Fruit fly (Drosophila melanogaster) whole organism, embryonic: ENCODE results near the gene MESR3.

Experiments used
- Abd-B ChIP-seq: fragments of 200-800 bp; sonication (Bioruptor generic); optimal IDR thresholded peaks from 2 replicates; lab custom pipeline; 2018; ENCODE audit warnings: missing biosample characterization, mild to moderate bottlenecking, missing genetic modification characterization, moderate library complexity
- BEAF-32 ChIP-seq: fragments of 200-800 bp; sonication (Bioruptor generic); optimal IDR thresholded peaks from 3 replicates; lab custom pipeline; 2017; ENCODE audit warnings: missing biosample characterization, missing genetic modification characterization, mild to moderate bottlenecking, moderate library complexity, missing genetic modification reagents
- Blimp-1 ChIP-seq: fragments of 200-800 bp; sonication (Bioruptor generic); optimal IDR thresholded peaks from 3 replicates; lab custom pipeline; 2018; ENCODE audit warnings: missing biosample characterization, missing genetic modification characterization, mild to moderate bottlenecking, moderate library complexity, missing genetic modification reagents
- CG10209 ChIP-seq: fragments of 200-800 bp; sonication (Bioruptor generic); optimal IDR thresholded peaks from 3 replicates; lab custom pipeline; 2017; ENCODE audit warnings: missing biosample characterization, mild to moderate bottlenecking, missing genetic modification characterization, missing genetic modification reagents
- CG10321 ChIP-seq: fragments of 200-800 bp; sonication (Bioruptor generic); IDR thresholded peaks from 2 replicates; pipeline ENCODE4 v1.3.6; 2022; ENCODE audit warnings: missing biosample characterization, missing genetic modification characterization
- CG10959 ChIP-seq: fragments of 200-800 bp; sonication (Bioruptor generic); IDR thresholded peaks from 2 replicates; pipeline ENCODE4 v1.3.6; 2022; ENCODE audit warnings: missing biosample characterization, missing genetic modification characterization
- CG11085 ChIP-seq: fragments of 200-800 bp; sonication (Bioruptor generic); IDR thresholded peaks from 2 replicates; pipeline ENCODE4 v1.3.6; 2022; ENCODE audit warnings: missing biosample characterization, missing genetic modification characterization
- CG12299 ChIP-seq: fragments of 200-800 bp; sonication (Bioruptor generic); optimal IDR thresholded peaks from 2 replicates; lab custom pipeline; 2018; ENCODE audit warnings: missing biosample characterization, mild to moderate bottlenecking, missing genetic modification characterization
- CG13287 ChIP-seq: fragments of 200-800 bp; sonication (Bioruptor generic); IDR thresholded peaks from 2 replicates; pipeline ENCODE4 v1.3.6; 2022; ENCODE audit warnings: missing biosample characterization, missing genetic modification characterization; ENCODE audit not compliant: partially characterized antibody
- CG1647 ChIP-seq: fragments of 200-800 bp; sonication (Bioruptor generic); optimal IDR thresholded peaks from 3 replicates; lab custom pipeline; 2016; ENCODE audit warnings: missing biosample characterization, missing genetic modification characterization
- CG17829 ChIP-seq: fragments of 200-800 bp; optimal IDR thresholded peaks from 2 replicates; lab custom pipeline; 2019; ENCODE audit warnings: missing biosample characterization, mild to moderate bottlenecking, missing genetic modification characterization, moderate library complexity
- CG2116 ChIP-seq: fragments of 200-800 bp; sonication (Bioruptor generic); optimal IDR thresholded peaks from 3 replicates; lab custom pipeline; 2018; ENCODE audit warnings: missing biosample characterization, mild to moderate bottlenecking, missing genetic modification characterization
- CG2712 ChIP-seq: fragments of 200-800 bp; optimal IDR thresholded peaks from 3 replicates; lab custom pipeline; 2019; ENCODE audit warnings: missing biosample characterization, mild to moderate bottlenecking, missing genetic modification characterization, moderate library complexity
- CG30020 ChIP-seq: fragments of 200-800 bp; optimal IDR thresholded peaks from 2 replicates; lab custom pipeline; 2019; ENCODE audit warnings: missing biosample characterization, mild to moderate bottlenecking, missing genetic modification characterization, moderate library complexity
- CG6689 ChIP-seq: fragments of 200-800 bp; sonication (Bioruptor generic); IDR thresholded peaks from 2 replicates; pipeline ENCODE4 v1.3.6; 2022; ENCODE audit warnings: missing biosample characterization, missing genetic modification characterization
- CG7745 ChIP-seq: fragments of 200-800 bp; sonication (Bioruptor generic); optimal IDR thresholded peaks from 2 replicates; lab custom pipeline; 2018; ENCODE audit warnings: missing biosample characterization, mild to moderate bottlenecking, missing genetic modification characterization, moderate library complexity
- CG7839 ChIP-seq: fragments of 200-800 bp; sonication (Bioruptor generic); optimal IDR thresholded peaks from 3 replicates; lab custom pipeline; 2018; ENCODE audit warnings: missing biosample characterization, mild to moderate bottlenecking, missing genetic modification characterization, moderate library complexity
- CG8388 ChIP-seq: fragments of 200-800 bp; sonication (Bioruptor generic); optimal IDR thresholded peaks from 2 replicates; lab custom pipeline; 2019; ENCODE audit warnings: missing biosample characterization, mild to moderate bottlenecking, missing genetic modification characterization, moderate library complexity
- CG9932 ChIP-seq: fragments of 200-800 bp; sonication (Bioruptor generic); IDR thresholded peaks from 2 replicates; pipeline ENCODE4 v1.3.6; 2022; ENCODE audit warnings: missing biosample characterization, missing genetic modification characterization
- Dref ChIP-seq: fragments of 200-800 bp; sonication (Bioruptor generic); IDR thresholded peaks from 2 replicates; pipeline ENCODE4 v1.3.6; 2022; ENCODE audit warnings: missing biosample characterization, missing genetic modification characterization
- Ets65A ChIP-seq: fragments of 200-800 bp; sonication (Bioruptor generic); peaks from one replicate; lab custom pipeline; 2016; ENCODE audit warnings: missing biosample characterization, missing genetic modification characterization
- Ets97D ChIP-seq: fragments of 200-800 bp; sonication (Bioruptor generic); optimal IDR thresholded peaks from 3 replicates; lab custom pipeline; 2016; ENCODE audit warnings: missing biosample characterization, missing genetic modification characterization
- Jarid2 ChIP-seq: fragments of 200-800 bp; sonication (Bioruptor generic); optimal IDR thresholded peaks from 3 replicates; lab custom pipeline; 2017; ENCODE audit warnings: mild to moderate bottlenecking, missing biosample characterization, missing genetic modification reagents, missing genetic modification characterization
- Lhr ChIP-seq: fragments of 200-800 bp; sonication (Bioruptor generic); optimal IDR thresholded peaks from 3 replicates; lab custom pipeline; 2017; ENCODE audit warnings: mild to moderate bottlenecking, missing biosample characterization, missing genetic modification reagents, missing genetic modification characterization
- Mrtf ChIP-seq: fragments of 200-800 bp; sonication (Bioruptor generic); IDR thresholded peaks from 3 replicates; pipeline ENCODE4 v1.3.6; 2022; ENCODE audit warnings: missing biosample characterization, missing genetic modification characterization
- Scr ChIP-seq: fragments of 200-800 bp; sonication (Bioruptor generic); IDR thresholded peaks from 2 replicates; pipeline ENCODE4 v1.3.6; 2022; ENCODE audit warnings: missing biosample characterization, missing genetic modification characterization; ENCODE audit not compliant: partially characterized antibody
- Sry-β ChIP-seq: fragments of 200-800 bp; sonication (Bioruptor generic); optimal IDR thresholded peaks from 2 replicates; lab custom pipeline; 2018; ENCODE audit warnings: missing biosample characterization, mild to moderate bottlenecking, missing genetic modification characterization, moderate library complexity
- Sry-δ ChIP-seq: fragments of 200-800 bp; sonication (Bioruptor generic); optimal IDR thresholded peaks from 2 replicates; lab custom pipeline; 2016; ENCODE audit warnings: missing biosample characterization, missing genetic modification characterization
- Xrp1 ChIP-seq: fragments of 200-800 bp; sonication (Bioruptor generic); IDR thresholded peaks from 2 replicates; pipeline ENCODE4 v1.3.6; 2022; ENCODE audit warnings: missing biosample characterization, missing genetic modification characterization
- ara ChIP-seq: fragments of 200-800 bp; sonication (Bioruptor generic); IDR thresholded peaks from 2 replicates; pipeline ENCODE4 v1.3.6; 2022; ENCODE audit warnings: missing biosample characterization, missing genetic modification characterization
- bab2 ChIP-seq: fragments of 200-800 bp; sonication (Bioruptor generic); optimal IDR thresholded peaks from 2 replicates; lab custom pipeline; 2016; ENCODE audit warnings: missing biosample characterization, missing genetic modification characterization
- chm ChIP-seq: fragments of 200-800 bp; sonication (Bioruptor generic); IDR thresholded peaks from 2 replicates; pipeline ENCODE4 v1.3.6; 2022; ENCODE audit warnings: missing biosample characterization, missing genetic modification characterization
- crp ChIP-seq, 2 experiments: fragments of 200-800 bp; sonication (Bioruptor generic); optimal IDR thresholded peaks; 2 replicates in 1 of 2; 3 replicates in 1 of 2; lab custom pipeline; 2017; ENCODE audit warnings: missing biosample characterization in 2 of 2, missing genetic modification characterization in 2 of 2, mild to moderate bottlenecking in 1 of 2, moderate library complexity in 1 of 2
- dm ChIP-seq: fragments of 200-800 bp; sonication (Bioruptor generic); optimal IDR thresholded peaks from 3 replicates; lab custom pipeline; 2016; ENCODE audit warnings: missing biosample characterization, missing genetic modification characterization
- en ChIP-seq: fragments of 200-800 bp; sonication (Bioruptor generic); optimal IDR thresholded peaks from 2 replicates; lab custom pipeline; 2016; ENCODE audit warnings: missing biosample characterization, missing genetic modification characterization
- exex ChIP-seq: fragments of 200-800 bp; sonication (Bioruptor generic); optimal IDR thresholded peaks from 4 replicates; lab custom pipeline; 2018; ENCODE audit warnings: missing biosample characterization, mild to moderate bottlenecking, missing genetic modification characterization, moderate library complexity
- fd96Cb ChIP-seq: fragments of 200-800 bp; sonication (Bioruptor generic); optimal IDR thresholded peaks from 2 replicates; lab custom pipeline; 2018; ENCODE audit warnings: missing biosample characterization, mild to moderate bottlenecking, missing genetic modification characterization, moderate library complexity
- gce ChIP-seq: fragments of 200-800 bp; sonication (Bioruptor generic); IDR thresholded peaks from 3 replicates; pipeline ENCODE4 v1.3.6; 2022; ENCODE audit warnings: missing biosample characterization, missing genetic modification characterization
- h ChIP-seq: fragments of >200 bp; optimal IDR thresholded peaks from 2 replicates; lab custom pipeline; 2017
- insv ChIP-seq, 2 experiments: fragments of 200-800 bp; sonication (Bioruptor generic); optimal IDR thresholded peaks; 3 replicates each; lab custom pipeline; 2016 to 2018; ENCODE audit warnings: missing biosample characterization in 2 of 2, missing genetic modification characterization in 2 of 2
- inv ChIP-seq: fragments of 200-800 bp; sonication (Bioruptor generic); IDR thresholded peaks from 2 replicates; pipeline ENCODE4 v1.3.6; 2022; ENCODE audit warnings: missing biosample characterization, missing genetic modification characterization; ENCODE audit not compliant: partially characterized antibody
- mam ChIP-seq: fragments of 200-800 bp; sonication (Bioruptor generic); optimal IDR thresholded peaks from 3 replicates; lab custom pipeline; 2016; ENCODE audit warnings: missing biosample characterization, missing genetic modification characterization
- mirr ChIP-seq: fragments of 200-800 bp; sonication (Bioruptor generic); optimal IDR thresholded peaks from 3 replicates; lab custom pipeline; 2018; ENCODE audit warnings: missing biosample characterization, mild to moderate bottlenecking, missing genetic modification characterization
- phol ChIP-seq: fragments of 200-800 bp; sonication (Bioruptor generic); optimal IDR thresholded peaks from 3 replicates; lab custom pipeline; 2018; ENCODE audit warnings: missing biosample characterization, mild to moderate bottlenecking, missing genetic modification characterization, moderate library complexity
- sna ChIP-seq: fragments of 200-800 bp; sonication (Bioruptor generic); IDR thresholded peaks from 2 replicates; pipeline ENCODE4 v1.3.6; 2022; ENCODE audit warnings: missing biosample characterization, missing genetic modification characterization; ENCODE audit not compliant: partially characterized antibody
- stwl ChIP-seq: fragments of 200-800 bp; sonication (Bioruptor generic); optimal IDR thresholded peaks from 3 replicates; lab custom pipeline; 2018; ENCODE audit warnings: missing biosample characterization, mild to moderate bottlenecking, missing genetic modification characterization, moderate library complexity
- trem ChIP-seq: fragments of 200-800 bp; optimal IDR thresholded peaks from 3 replicates; lab custom pipeline; 2019; ENCODE audit warnings: missing biosample characterization, mild to moderate bottlenecking, missing genetic modification characterization, moderate library complexity
- trh ChIP-seq: fragments of 200-800 bp; sonication (Bioruptor generic); optimal IDR thresholded peaks from 2 replicates; lab custom pipeline; 2016; ENCODE audit warnings: missing biosample characterization, missing genetic modification characterization
- yki ChIP-seq: fragments of >200 bp; optimal IDR thresholded peaks from 3 replicates; lab custom pipeline; 2018

The MESR3 gene

DNA sequence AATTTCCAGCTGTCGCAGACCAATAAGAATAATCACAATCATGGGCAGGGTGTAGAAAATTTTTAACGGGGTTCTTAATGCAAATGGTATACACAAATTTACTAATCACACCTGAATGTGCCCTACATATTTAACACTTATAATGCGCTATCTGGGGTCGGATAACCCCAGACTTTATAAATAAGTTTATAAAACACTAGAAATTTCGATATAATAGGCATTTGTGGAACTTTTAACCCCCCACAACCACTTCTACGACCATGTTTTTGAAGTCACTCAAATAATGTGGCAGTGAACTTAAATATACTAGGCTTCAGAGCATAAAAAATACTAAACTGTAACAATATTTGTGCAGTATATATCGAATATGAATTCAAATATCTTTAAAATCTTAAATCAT is 12.1 kb upstream of the MESR3 start, which contains the start of gene CG10413 (continued):
- peak; percentile 93 for TF ChIP-seq gce
- no peak for TF ChIP-seq yki (lab: Kevin White, UChicago)
- peak; percentile 96 for TF ChIP-seq Abd-B (GFP tag; lab: Kevin White, UChicago)
- peak; percentile 96 for TF ChIP-seq fd96Cb (tag; lab: Kevin White, UChicago)
- peak; percentile 98 for TF ChIP-seq Mrtf
- TF ChIP-seq CG10321 (GFP tag; lab: Robert Waterston, UW), result peak; percentile 71; the same call in 1 of the 2 replicates
- TF ChIP-seq en (GFP tag; lab: Kevin White, UChicago), result peak; percentile 97
- TF ChIP-seq Ets97D (GFP tag; lab: Kevin White, UChicago), result peak; percentile 94
- TF ChIP-seq CG11085 (GFP tag; lab: Robert Waterston, UW), result peak; percentile 96
- TF ChIP-seq CG9932 (GFP tag; lab: Robert Waterston, UW), result peak; percentile 99
- TF ChIP-seq CG2116, result peak; percentile 89
- TF ChIP-seq CG7745 (tag; lab: Kevin White, UChicago), result peak; percentile 75
- TF ChIP-seq CG7839 (tag; lab: Kevin White, UChicago), result peak; percentile 98
- TF ChIP-seq chm (GFP tag; lab: Robert Waterston, UW), result peak; percentile 93
- TF ChIP-seq CG10209, result peak; percentile 98

DNA sequence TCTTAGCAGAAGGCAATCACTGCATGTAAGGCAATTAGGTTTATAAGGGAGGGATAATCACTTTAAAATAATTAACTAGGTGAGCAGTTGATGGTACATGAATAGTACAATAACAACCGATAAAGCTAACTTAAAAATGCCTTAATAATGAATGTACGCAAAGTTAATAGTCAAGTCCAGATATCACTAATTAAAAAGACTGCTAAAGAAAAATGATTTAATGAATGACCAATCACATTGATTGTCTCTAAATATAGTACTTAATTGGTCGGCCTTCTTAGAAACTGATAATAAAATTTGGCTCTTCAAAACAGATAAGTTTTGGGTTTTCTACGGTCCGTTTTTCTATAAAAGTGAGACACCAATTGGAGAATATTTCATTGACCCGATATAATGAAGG is 11.5 kb upstream of the MESR3 start, which contains the start of gene CG31789:
Gene CG31789 (plus strand): TSS at position 380 of the 400 bp plus-strand sequence.
- peak; percentile 98 for TF ChIP-seq exex
- peak; percentile 92 for TF ChIP-seq mirr (GFP tag; lab: Kevin White, UChicago)
- TF ChIP-seq trem, result no peak

DNA sequence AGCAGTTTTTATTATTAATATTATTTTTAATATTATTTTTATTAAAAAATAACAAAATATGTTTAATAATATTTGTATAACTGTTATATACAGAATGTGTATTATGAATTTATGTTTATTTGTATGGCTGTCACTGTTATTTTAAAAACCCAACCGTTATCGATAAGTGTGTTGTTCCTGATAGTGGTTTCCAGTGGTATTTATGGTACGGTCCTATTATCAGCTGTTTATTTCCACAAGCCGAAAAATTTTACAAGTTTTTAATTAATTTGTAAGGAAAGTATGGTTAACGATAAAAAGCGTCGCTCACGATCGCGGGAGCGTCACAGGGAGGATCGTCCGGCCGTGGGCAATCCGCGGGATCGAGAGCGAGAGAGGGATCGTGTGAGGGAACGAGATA is 10.4 kb upstream of the MESR3 start, which contains the start of gene CG10333:
Gene CG10333 (plus strand): TSS at position 191 of the 400 bp plus-strand sequence.
- TF ChIP-seq Jarid2 (GFP tag; lab: Kevin White, UChicago) (no peak), Xrp1 (GFP tag; lab: Robert Waterston, UW) (no peak), sna (GFP tag; lab: Robert Waterston, UW) (no peak), Lhr (GFP tag; lab: Kevin White, UChicago) (no peak), inv (GFP tag; lab: Robert Waterston, UW) (no peak), h (lab: Kevin White, UChicago) (no peak), CG2712 (tag; lab: Kevin White, UChicago) (peak; percentile 11), Ets65A (GFP tag; lab: Kevin White, UChicago) (no peak), CG1647 (no peak), CG17829 (tag; lab: Kevin White, UChicago) (peak; percentile 0), BEAF-32 (GFP tag; lab: Kevin White, UChicago) (peak; percentile 49), insv (GFP tag; optimal IDR thresholded peaks at IDR 0.05; lab: Kevin White, UChicago) (peak in 1 of 2 experiments; percentile 2), phol (tag; lab: Kevin White, UChicago) (peak; percentile 5), CG30020 (tag; lab: Kevin White, UChicago) (peak; percentile 11), ara (GFP tag; lab: Robert Waterston, UW) (no peak), stwl (tag; lab: Kevin White, UChicago) (peak; percentile 61), trem (peak; percentile 53), CG10959 (GFP tag; lab: Robert Waterston, UW) (no peak), CG12299 (tag; lab: Kevin White, UChicago) (no peak), dm (no peak), CG13287 (GFP tag; lab: Robert Waterston, UW) (peak; percentile 51), CG6689 (no peak), crp (GFP tag; optimal IDR thresholded peaks at IDR 0.05; lab: Kevin White, UChicago) (peak; percentile 39 to 89), CG8388 (peak; percentile 70), Blimp-1 (GFP tag; lab: Kevin White, UChicago) (no peak), trh (GFP tag; lab: Kevin White, UChicago) (no peak), Scr (0 out of 2 replicates have a peak, but pooled peaks have one; percentile 16), Dref (GFP tag; lab: Robert Waterston, UW) (peak; percentile 67), Sry-δ (GFP tag; lab: Kevin White, UChicago) (peak; percentile 1), bab2 (GFP tag; lab: Kevin White, UChicago) (no peak), mam (no peak), Sry-β (GFP tag; lab: Kevin White, UChicago) (no peak)
